Fruit fly (Drosophila melanogaster): Measurements from ENCODE around the gene Chc.

- TF ChIP-seq CG8478 (optimal IDR thresholded peaks at IDR 0.05) (no peak), CTCF (optimal IDR thresholded peaks at IDR 0.05) (no peak)
These were observed 2.2 kb upstream of the Chc start, which contains the start of gene CG8565 for dm6 chrX:15837530-15837929.

All from S2 (cell line).